Fruit fly (Drosophila melanogaster): ENCODE measurements around the gene Orct.

The Orct gene

dm6 chr3R:24272775-24273290, 3.2 kb upstream of the Orct start, which contains the start of gene Orct2:
TSS of gene Orct2 (plus strand) at chr3R:24273029.
- TF ChIP-seq CG3995 (GFP tag; optimal IDR thresholded peaks at IDR 0.05) (no peak), Optix (GFP tag; IDR thresholded peaks at IDR 0.05) (no peak), MTF-1 (GFP tag; optimal IDR thresholded peaks at IDR 0.05; ENCODE audit: borderline replicate concordance) (no peak), pan (optimal IDR thresholded peaks at IDR 0.05) (no peak), pan (GFP tag; optimal IDR thresholded peaks at IDR 0.05 in 1 of 2, IDR thresholded peaks at IDR 0.05 in 1 of 2) (no peak), nerfin-2 (GFP tag; IDR thresholded peaks at IDR 0.05; ENCODE audit: partially characterized antibody) (no peak), Dll (GFP tag; IDR thresholded peaks at IDR 0.05; ENCODE audit: partially characterized antibody) (peak; percentile 22; the same call in 2 of the 4 replicates), CG7745 (tag; optimal IDR thresholded peaks at IDR 0.05) (no peak), ham (GFP tag; IDR thresholded peaks at IDR 0.05) (no peak), pb (GFP tag; optimal IDR thresholded peaks at IDR 0.05) (peak; percentile 26), zfh1 (GFP tag; IDR thresholded peaks at IDR 0.05) (peak; percentile 55; the same call in 2 of the 3 replicates), Atf6 (GFP tag; IDR thresholded peaks at IDR 0.05) (0 out of 2 replicates have a peak, but pooled peaks have one; percentile 21), CG31365 (tag; optimal IDR thresholded peaks at IDR 0.05) (no peak), CG6854 (GFP tag; optimal IDR thresholded peaks at IDR 0.05) (peak; percentile 42), CG3281 (GFP tag; optimal IDR thresholded peaks at IDR 0.05) (peak; percentile 16), CG2889 (GFP tag; IDR thresholded peaks at IDR 0.05) (no peak), CG18599 (GFP tag; optimal IDR thresholded peaks at IDR 0.05) (peak; percentile 66), esg (GFP tag; conservative IDR thresholded peaks at IDR 0.05) (no peak), danr (GFP tag; IDR thresholded peaks at IDR 0.05) (no peak), luna (GFP tag; optimal IDR thresholded peaks at IDR 0.05) (no peak), Spps (tag; optimal IDR thresholded peaks at IDR 0.05) (no peak), Opbp (GFP tag; IDR thresholded peaks at IDR 0.05; ENCODE audit: partially characterized antibody) (no peak), cad (GFP tag; optimal IDR thresholded peaks at IDR 0.05) (no peak), CG31388 (GFP tag; optimal IDR thresholded peaks at IDR 0.05) (no peak), bbx (GFP tag; IDR thresholded peaks at IDR 0.05; ENCODE audit: partially characterized antibody) (no peak), Bteb2 (GFP tag; optimal IDR thresholded peaks at IDR 0.05) (no peak), CG7556 (GFP tag; optimal IDR thresholded peaks at IDR 0.05) (no peak), odd (GFP tag; optimal IDR thresholded peaks at IDR 0.05) (peak; percentile 57), ssp (GFP tag; IDR thresholded peaks at IDR 0.05) (no peak), sqz (GFP tag; optimal IDR thresholded peaks at IDR 0.05) (no peak), Kr (GFP tag; optimal IDR thresholded peaks at IDR 0.05) (peak; percentile 23), CG10321 (GFP tag; IDR thresholded peaks at IDR 0.05) (peak; percentile 94), CG12071 (GFP tag; optimal IDR thresholded peaks at IDR 0.05) (peak; percentile 17), bcd (GFP tag; optimal IDR thresholded peaks at IDR 0.05) (no peak), CG4617 (GFP tag; optimal IDR thresholded peaks at IDR 0.05; ENCODE audit: borderline replicate concordance) (no peak), Mad (GFP tag; optimal IDR thresholded peaks at IDR 0.05) (no peak), repo (GFP tag; optimal IDR thresholded peaks at IDR 0.05) (peak; percentile 6), CG1647 (GFP tag; optimal IDR thresholded peaks at IDR 0.05) (no peak), otp (GFP tag; IDR thresholded peaks at IDR 0.05) (no peak), CG32772 (GFP tag; IDR thresholded peaks at IDR 0.05) (no peak), Rfx (GFP tag; IDR thresholded peaks at IDR 0.05) (0 out of 2 replicates have a peak, but pooled peaks have one; percentile 28), NFAT (GFP tag; IDR thresholded peaks at IDR 0.05) (no peak), CG7786 (GFP tag; optimal IDR thresholded peaks at IDR 0.05) (no peak), CG15073 (GFP tag; optimal IDR thresholded peaks at IDR 0.05) (no peak), nau (GFP tag; optimal IDR thresholded peaks at IDR 0.05) (peak; percentile 24), CG3726 (GFP tag; IDR thresholded peaks at IDR 0.05) (no peak), Side (GFP tag; optimal IDR thresholded peaks at IDR 0.05) (no peak), CG10543 (GFP tag; optimal IDR thresholded peaks at IDR 0.05) (peak; percentile 88), HmgZ (tag; optimal IDR thresholded peaks at IDR 0.05) (no peak), lola (GFP tag; optimal IDR thresholded peaks at IDR 0.05) (no peak), CG12104 (GFP tag; optimal IDR thresholded peaks at IDR 0.05) (no peak)
